2 fruit fly cellular contexts compared by ENCODE assay signal in genomic region chr2L:14972133-14972532, dm6.
TF ChIP-seq lines count a peak whose summit lies in the region.

side-II (minus strand) TSS chr2L:14972300.

- no peak for TF ChIP-seq CTCF in whole organism, embryonic (GFP tag; optimal IDR thresholded peaks at IDR 0.05; lab: Kevin White, UChicago)

TF ChIP-seq in whole organism, embryonic, 481 proteins besides CTCF, POLR2A, EP300 and RAD21 (continues in another document):
- TF ChIP-seq CG18262 (tag; optimal IDR thresholded peaks at IDR 0.05; lab: Kevin White, UChicago), result no peak
- 0 out of 3 replicates have a peak, but pooled peaks have one; percentile 19 for TF ChIP-seq knrl (GFP tag; IDR thresholded peaks at IDR 0.05; lab: Robert Waterston, UW; ENCODE audit: partially characterized antibody)
- no peak for TF ChIP-seq Dad (GFP tag; optimal IDR thresholded peaks at IDR 0.05; lab: Kevin White, UChicago)
- TF ChIP-seq CG11093 (GFP tag; IDR thresholded peaks at IDR 0.05; lab: Robert Waterston, UW), result no peak
- no peak for TF ChIP-seq Side (GFP tag; optimal IDR thresholded peaks at IDR 0.05; lab: Kevin White, UChicago)
- TF ChIP-seq CG13894 (tag; optimal IDR thresholded peaks at IDR 0.05; lab: Kevin White, UChicago), result peak; percentile 49
- TF ChIP-seq PHDP (tag; optimal IDR thresholded peaks at IDR 0.05; lab: Kevin White, UChicago), result no peak
- TF ChIP-seq CG1647 (GFP tag; optimal IDR thresholded peaks at IDR 0.05; lab: Kevin White, UChicago), result no peak
- no peak for TF ChIP-seq CG31224 (GFP tag; IDR thresholded peaks at IDR 0.05; lab: Robert Waterston, UW)
- no peak for TF ChIP-seq ken (GFP tag; IDR thresholded peaks at IDR 0.05; lab: Robert Waterston, UW)
- no peak for TF ChIP-seq z (GFP tag; IDR thresholded peaks at IDR 0.05; lab: Robert Waterston, UW)
- TF ChIP-seq insv (GFP tag; optimal IDR thresholded peaks at IDR 0.05; lab: Kevin White, UChicago), result no peak
- peak; percentile 28 for TF ChIP-seq Nf-YC (tag; optimal IDR thresholded peaks at IDR 0.05; lab: Kevin White, UChicago)
- no peak; the same call in 1 of the 2 replicates for TF ChIP-seq amos (GFP tag; IDR thresholded peaks at IDR 0.05; lab: Robert Waterston, UW; ENCODE audit: partially characterized antibody)
- no peak for TF ChIP-seq CG2875 (GFP tag; optimal IDR thresholded peaks at IDR 0.05; lab: Kevin White, UChicago)
- no peak for TF ChIP-seq luna (GFP tag; optimal IDR thresholded peaks at IDR 0.05; lab: Kevin White, UChicago)
- no peak for TF ChIP-seq CG14050 (GFP tag; IDR thresholded peaks at IDR 0.05; lab: Robert Waterston, UW)
- no peak for TF ChIP-seq dmrt99B (tag; optimal IDR thresholded peaks at IDR 0.05; lab: Kevin White, UChicago)
- no peak for TF ChIP-seq CG11695 (GFP tag; IDR thresholded peaks at IDR 0.05; lab: Robert Waterston, UW)
- no peak for TF ChIP-seq CG8290 (GFP tag; optimal IDR thresholded peaks at IDR 0.05; lab: Kevin White, UChicago)
- peak in 1 of 2 experiments; percentile 20 for TF ChIP-seq CG8290 (tag; optimal IDR thresholded peaks at IDR 0.05; lab: Kevin White, UChicago)
- TF ChIP-seq esg (GFP tag; conservative IDR thresholded peaks at IDR 0.05; lab: Robert Waterston, UW), result no peak
- TF ChIP-seq Hmr (GFP tag; optimal IDR thresholded peaks at IDR 0.05; lab: Kevin White, UChicago), result peak; percentile 22
- TF ChIP-seq abd-A (tag; optimal IDR thresholded peaks at IDR 0.05; lab: Kevin White, UChicago), result peak; percentile 52
- peak; percentile 24; the same call in 1 of the 2 replicates for TF ChIP-seq Bgb (GFP tag; IDR thresholded peaks at IDR 0.05; lab: Robert Waterston, UW; ENCODE audit: partially characterized antibody)
- no peak for TF ChIP-seq CG17802 (tag; optimal IDR thresholded peaks at IDR 0.05; lab: Kevin White, UChicago)
- TF ChIP-seq Dref (GFP tag; IDR thresholded peaks at IDR 0.05; lab: Robert Waterston, UW), result 0 out of 2 replicates have a peak, but pooled peaks have one; percentile 24
- TF ChIP-seq ranshi (GFP tag; IDR thresholded peaks at IDR 0.05; lab: Robert Waterston, UW), result peak; percentile 28; the same call in 1 of the 2 replicates
- TF ChIP-seq HLH4C (GFP tag; IDR thresholded peaks at IDR 0.05; lab: Robert Waterston, UW; ENCODE audit: partially characterized antibody), result no peak
- peak; percentile 38 for TF ChIP-seq Jarid2 (GFP tag; optimal IDR thresholded peaks at IDR 0.05; lab: Kevin White, UChicago)
- TF ChIP-seq ems (GFP tag; optimal IDR thresholded peaks at IDR 0.05; lab: Kevin White, UChicago), result no peak
- peak; percentile 99 for TF ChIP-seq Deaf1 (tag; optimal IDR thresholded peaks at IDR 0.05; lab: Kevin White, UChicago)
- no peak for TF ChIP-seq Atf3 (GFP tag; optimal IDR thresholded peaks at IDR 0.05; lab: Kevin White, UChicago)
- no peak for TF ChIP-seq CG12071 (GFP tag; optimal IDR thresholded peaks at IDR 0.05; lab: Kevin White, UChicago)
- TF ChIP-seq crol (GFP tag; IDR thresholded peaks at IDR 0.05; lab: Robert Waterston, UW), result peak; percentile 81
- no peak for TF ChIP-seq CG31441 (GFP tag; IDR thresholded peaks at IDR 0.05; lab: Robert Waterston, UW)
- no peak for TF ChIP-seq sim (GFP tag; IDR thresholded peaks at IDR 0.05; lab: Robert Waterston, UW)
- no peak for TF ChIP-seq CG2116 (GFP tag; optimal IDR thresholded peaks at IDR 0.05; lab: Kevin White, UChicago)
- no peak for TF ChIP-seq ap (GFP tag; IDR thresholded peaks at IDR 0.05; lab: Robert Waterston, UW)
- TF ChIP-seq Ets97D (GFP tag; optimal IDR thresholded peaks at IDR 0.05; lab: Kevin White, UChicago), result no peak
- TF ChIP-seq chm (GFP tag; IDR thresholded peaks at IDR 0.05; lab: Robert Waterston, UW), result 0 out of 2 replicates have a peak, but pooled peaks have one; percentile 28
- TF ChIP-seq CG6765 (GFP tag; optimal IDR thresholded peaks at IDR 0.05; lab: Kevin White, UChicago), result peak; percentile 5
- TF ChIP-seq CG32532 (GFP tag; IDR thresholded peaks at IDR 0.05; lab: Robert Waterston, UW), result peak; percentile 62; the same call in 1 of the 2 replicates
- no peak for TF ChIP-seq BEAF-32 (GFP tag; optimal IDR thresholded peaks at IDR 0.05; lab: Kevin White, UChicago)
- TF ChIP-seq CG17568 (GFP tag; optimal IDR thresholded peaks at IDR 0.05; lab: Kevin White, UChicago), result no peak

TF ChIP-seq in whole organism, pupa, 21 proteins besides CTCF, POLR2A, EP300 and RAD21:
- TF ChIP-seq CG10348 (GFP tag; IDR thresholded peaks at IDR 0.05; lab: Robert Waterston, UW), result no peak
- no peak for TF ChIP-seq Ets98B (GFP tag; IDR thresholded peaks at IDR 0.05; lab: Robert Waterston, UW)
- 0 out of 2 replicates have a peak, but pooled peaks have one; percentile 9 for TF ChIP-seq rn (GFP tag; IDR thresholded peaks at IDR 0.05; lab: Robert Waterston, UW)
- TF ChIP-seq Pif1A (GFP tag; optimal IDR thresholded peaks at IDR 0.05; lab: Kevin White, UChicago), result no peak
- peak; percentile 62 for TF ChIP-seq CG4496 (GFP tag; IDR thresholded peaks at IDR 0.05; lab: Robert Waterston, UW)
